Worm (Caenorhabditis elegans): ENCODE results near the gene csb-1.

csb-1 gene

ce11 chrX:15901214-15901613 is 35.5 kb upstream of the csb-1 start:
- TF ChIP-seq ttx-3 (tag; optimal IDR thresholded peaks at IDR 0.05) (no peak), pqm-1 (tag; optimal IDR thresholded peaks at IDR 0.05) (no peak), Y22D7AL.16 (tag; optimal IDR thresholded peaks at IDR 0.05) (no peak), rnt-1 (tag; optimal IDR thresholded peaks at IDR 0.05) (no peak), hlh-8 (tag; optimal IDR thresholded peaks at IDR 0.05) (no peak), npax-4 (tag; optimal IDR thresholded peaks at IDR 0.05) (no peak), dve-1 (tag; optimal IDR thresholded peaks at IDR 0.05) (no peak), T23F11.4 (GFP tag; optimal IDR thresholded peaks at IDR 0.05) (no peak), pha-4 (tag; optimal IDR thresholded peaks at IDR 0.05) (no peak), ceh-22 (tag; optimal IDR thresholded peaks at IDR 0.05) (no peak), ceh-6 (GFP tag; optimal IDR thresholded peaks at IDR 0.05) (no peak), K02D7.2 (tag; optimal IDR thresholded peaks at IDR 0.05) (no peak), hlh-13 (GFP tag; optimal IDR thresholded peaks at IDR 0.05) (no peak), gmeb-2 (tag; optimal IDR thresholded peaks at IDR 0.05) (no peak), fkh-6 (tag; optimal IDR thresholded peaks at IDR 0.05) (no peak), che-1 (tag; optimal IDR thresholded peaks at IDR 0.05) (no peak), sox-4 (tag; optimal IDR thresholded peaks at IDR 0.05) (no peak)

ce11 chrX:15892525-15892924 is 26.8 kb upstream of the csb-1 start:
- TF ChIP-seq hlh-6 (tag; optimal IDR thresholded peaks at IDR 0.05) (no peak), ceh-14 (tag; optimal IDR thresholded peaks at IDR 0.05) (no peak), sdc-2 (tag; optimal IDR thresholded peaks at IDR 0.05) (no peak), unc-86 (tag; optimal IDR thresholded peaks at IDR 0.05) (no peak), ceh-19 (GFP tag; optimal IDR thresholded peaks at IDR 0.05) (no peak), tbx-7 (tag; optimal IDR thresholded peaks at IDR 0.05) (no peak), pag-3 (tag; optimal IDR thresholded peaks at IDR 0.05; ENCODE audit: borderline replicate concordance) (no peak)

ce11 chrX:15887989-15888388 is 22.3 kb upstream of the csb-1 start:
- TF ChIP-seq lim-6 (tag; optimal IDR thresholded peaks at IDR 0.05) (no peak), C08G9.2 (tag; optimal IDR thresholded peaks at IDR 0.05) (no peak), ceh-6 (GFP tag; optimal IDR thresholded peaks at IDR 0.05) (no peak), madf-2 (tag; optimal IDR thresholded peaks at IDR 0.05) (no peak), hlh-30 (tag; optimal IDR thresholded peaks at IDR 0.05; ENCODE audit: insufficient read depth) (no peak), hlh-6 (tag; optimal IDR thresholded peaks at IDR 0.05) (no peak), sox-2 (GFP tag; IDR thresholded peaks at IDR 0.05) (no peak), hlh-8 (tag; optimal IDR thresholded peaks at IDR 0.05) (no peak), T23F11.4 (GFP tag; optimal IDR thresholded peaks at IDR 0.05) (no peak), ceh-22 (tag; optimal IDR thresholded peaks at IDR 0.05) (no peak), zip-5 (tag; optimal IDR thresholded peaks at IDR 0.05) (no peak), ttx-3 (tag; optimal IDR thresholded peaks at IDR 0.05) (no peak), syd-9 (tag; optimal IDR thresholded peaks at IDR 0.05) (no peak), ets-4 (tag; optimal IDR thresholded peaks at IDR 0.05) (no peak), K09A11.1 (tag; optimal IDR thresholded peaks at IDR 0.05; ENCODE audit: insufficient read depth) (no peak), dve-1 (tag; optimal IDR thresholded peaks at IDR 0.05) (no peak)

ce11 chrX:15887495-15887894 is 21.8 kb upstream of the csb-1 start, which contains the start of gene F53H4.3:
Gene F53H4.3 (minus strand): TSS chrX:15887595.
- TF ChIP-seq unc-42 (tag; optimal IDR thresholded peaks at IDR 0.05) (no peak), elt-2 (tag; optimal IDR thresholded peaks at IDR 0.05) (no peak), ceh-2 (tag; optimal IDR thresholded peaks at IDR 0.05) (no peak), pha-4 (tag; optimal IDR thresholded peaks at IDR 0.05) (no peak), odd-2 (tag; optimal IDR thresholded peaks at IDR 0.05) (no peak), ztf-16 (tag; optimal IDR thresholded peaks at IDR 0.05) (no peak), hlh-13 (GFP tag; optimal IDR thresholded peaks at IDR 0.05) (no peak)

Measured in whole organism, late embryonic.